Worm (Caenorhabditis elegans): ENCODE measurements around the gene spe-36.

spe-36 gene

DNA sequence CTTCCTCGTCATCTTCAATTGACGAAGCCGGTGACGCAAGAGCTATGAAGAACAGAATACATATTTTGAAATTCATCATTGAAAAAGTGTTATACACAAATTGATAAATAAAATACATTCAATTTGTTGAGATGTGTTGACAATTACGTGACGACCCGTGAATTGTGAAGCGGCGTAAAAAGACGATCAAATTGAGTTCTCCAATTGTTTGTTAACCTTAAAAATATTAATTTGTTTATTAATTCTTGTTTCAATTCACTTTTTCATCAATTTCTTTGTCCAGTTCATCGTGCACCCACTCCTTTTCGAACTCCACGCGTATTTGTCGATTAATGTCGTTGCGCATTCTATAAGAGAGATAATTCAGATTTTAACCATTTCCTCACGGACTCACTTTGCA is at the start of gene spe-36:
TSS of gene spe-36 (minus strand) at position 101 of the 400 bp plus-strand sequence.
- TF ChIP-seq T22C8.4 (GFP tag; IDR thresholded peaks at IDR 0.05) (no peak), cog-1 (tag; optimal IDR thresholded peaks at IDR 0.05) (no peak), ref-1 (GFP tag; conservative IDR thresholded peaks at IDR 0.05) (no peak), ztf-23 (GFP tag; IDR thresholded peaks at IDR 0.05) (no peak), tab-1 (GFP tag; IDR thresholded peaks at IDR 0.05) (no peak), flt-1 (GFP tag; IDR thresholded peaks at IDR 0.05) (no peak), klf-2 (GFP tag; conservative IDR thresholded peaks at IDR 0.05) (no peak), ztf-29 (GFP tag; IDR thresholded peaks at IDR 0.05) (no peak), med-1 (GFP tag; optimal IDR thresholded peaks at IDR 0.05; ENCODE audit: insufficient read depth) (no peak)

ce11 chrIV:11641802-11642201 is 49.7 kb upstream of the spe-36 start, which contains the start of gene ZK809.1:
ZK809.1 (plus strand) TSS chrIV:11642102.
- TF ChIP-seq ztf-23 (GFP tag; IDR thresholded peaks at IDR 0.05) (no peak), tab-1 (GFP tag; IDR thresholded peaks at IDR 0.05) (no peak), ref-1 (GFP tag; conservative IDR thresholded peaks at IDR 0.05) (no peak), flt-1 (GFP tag; IDR thresholded peaks at IDR 0.05) (no peak), klf-2 (GFP tag; conservative IDR thresholded peaks at IDR 0.05) (no peak), cog-1 (tag; optimal IDR thresholded peaks at IDR 0.05) (no peak), med-1 (GFP tag; optimal IDR thresholded peaks at IDR 0.05; ENCODE audit: insufficient read depth) (no peak)

DNA sequence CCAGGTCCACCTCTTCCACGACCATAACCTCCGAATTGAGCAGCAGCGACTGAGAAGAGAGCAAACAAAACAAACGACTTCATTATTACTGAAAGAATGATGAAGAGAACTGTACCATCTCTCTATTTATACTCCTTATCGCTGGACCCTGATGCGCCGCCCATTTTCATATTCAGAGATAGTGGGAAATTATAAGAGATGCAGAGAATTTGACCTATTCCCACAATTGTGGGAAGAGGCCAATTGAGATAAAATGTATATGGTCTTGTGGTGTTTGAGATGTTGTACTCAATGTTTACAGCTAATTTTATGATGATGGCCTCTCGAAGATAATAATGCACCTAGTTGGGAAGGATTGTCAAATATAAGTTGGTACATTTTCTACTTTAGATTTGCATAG is 48.9 kb upstream of the spe-36 start, which contains the start of gene ttr-50:
TSS of gene ttr-50 (minus strand) at position 101 of the 400 bp plus-strand sequence.
- TF ChIP-seq T22C8.4 (GFP tag; IDR thresholded peaks at IDR 0.05) (no peak), klf-2 (GFP tag; conservative IDR thresholded peaks at IDR 0.05) (no peak), ztf-23 (GFP tag; IDR thresholded peaks at IDR 0.05) (no peak), med-1 (GFP tag; optimal IDR thresholded peaks at IDR 0.05; ENCODE audit: insufficient read depth) (no peak), tab-1 (GFP tag; IDR thresholded peaks at IDR 0.05) (no peak), cog-1 (tag; optimal IDR thresholded peaks at IDR 0.05) (no peak), flt-1 (GFP tag; IDR thresholded peaks at IDR 0.05) (no peak), ztf-29 (GFP tag; IDR thresholded peaks at IDR 0.05) (no peak), ref-1 (GFP tag; conservative IDR thresholded peaks at IDR 0.05) (no peak)

DNA sequence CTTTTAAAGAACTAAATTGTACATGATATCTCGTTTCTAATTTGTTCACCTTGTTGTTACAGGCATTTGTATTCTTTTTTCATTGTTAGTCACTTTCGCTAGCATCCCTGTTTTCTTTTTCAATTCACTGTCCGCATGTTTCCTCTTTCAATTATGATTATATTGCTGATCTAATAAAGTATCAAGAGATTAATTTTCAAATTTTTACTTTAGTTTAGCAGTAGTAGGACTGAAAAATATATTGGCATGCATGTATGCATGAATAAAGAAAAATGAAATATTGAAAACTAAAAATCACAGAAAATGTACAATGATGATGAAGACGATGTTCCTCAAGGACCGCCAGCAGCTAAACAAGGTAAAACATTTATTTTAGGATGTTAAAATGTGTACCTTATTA is 46.0 kb upstream of the spe-36 start, which contains the start of gene rbm-17:
TSS of gene rbm-17 (plus strand) at position 301 of the 400 bp plus-strand sequence.
- TF ChIP-seq flt-1 (GFP tag; IDR thresholded peaks at IDR 0.05) (no peak), med-1 (GFP tag; optimal IDR thresholded peaks at IDR 0.05; ENCODE audit: insufficient read depth) (no peak), ref-1 (GFP tag; conservative IDR thresholded peaks at IDR 0.05) (no peak), ztf-23 (GFP tag; IDR thresholded peaks at IDR 0.05) (no peak), ztf-29 (GFP tag; IDR thresholded peaks at IDR 0.05) (no peak), klf-2 (GFP tag; conservative IDR thresholded peaks at IDR 0.05) (no peak), T22C8.4 (GFP tag; IDR thresholded peaks at IDR 0.05) (no peak), tab-1 (GFP tag; IDR thresholded peaks at IDR 0.05) (no peak), cog-1 (tag; optimal IDR thresholded peaks at IDR 0.05) (no peak)

ce11 chrIV:11636409-11636723 is 44.3 kb upstream of the spe-36 start, which contains the start of gene F58B3.6:
F58B3.6 (plus strand) TSS chrIV:11636648.
- TF ChIP-seq T22C8.4 (GFP tag; IDR thresholded peaks at IDR 0.05) (no peak), flt-1 (GFP tag; IDR thresholded peaks at IDR 0.05) (no peak), ztf-29 (GFP tag; IDR thresholded peaks at IDR 0.05) (no peak), med-1 (GFP tag; optimal IDR thresholded peaks at IDR 0.05; ENCODE audit: insufficient read depth) (no peak), ztf-23 (GFP tag; IDR thresholded peaks at IDR 0.05) (no peak), klf-2 (GFP tag; conservative IDR thresholded peaks at IDR 0.05) (no peak), cog-1 (tag; optimal IDR thresholded peaks at IDR 0.05) (no peak), ref-1 (GFP tag; conservative IDR thresholded peaks at IDR 0.05) (no peak), tab-1 (GFP tag; IDR thresholded peaks at IDR 0.05) (no peak)

DNA sequence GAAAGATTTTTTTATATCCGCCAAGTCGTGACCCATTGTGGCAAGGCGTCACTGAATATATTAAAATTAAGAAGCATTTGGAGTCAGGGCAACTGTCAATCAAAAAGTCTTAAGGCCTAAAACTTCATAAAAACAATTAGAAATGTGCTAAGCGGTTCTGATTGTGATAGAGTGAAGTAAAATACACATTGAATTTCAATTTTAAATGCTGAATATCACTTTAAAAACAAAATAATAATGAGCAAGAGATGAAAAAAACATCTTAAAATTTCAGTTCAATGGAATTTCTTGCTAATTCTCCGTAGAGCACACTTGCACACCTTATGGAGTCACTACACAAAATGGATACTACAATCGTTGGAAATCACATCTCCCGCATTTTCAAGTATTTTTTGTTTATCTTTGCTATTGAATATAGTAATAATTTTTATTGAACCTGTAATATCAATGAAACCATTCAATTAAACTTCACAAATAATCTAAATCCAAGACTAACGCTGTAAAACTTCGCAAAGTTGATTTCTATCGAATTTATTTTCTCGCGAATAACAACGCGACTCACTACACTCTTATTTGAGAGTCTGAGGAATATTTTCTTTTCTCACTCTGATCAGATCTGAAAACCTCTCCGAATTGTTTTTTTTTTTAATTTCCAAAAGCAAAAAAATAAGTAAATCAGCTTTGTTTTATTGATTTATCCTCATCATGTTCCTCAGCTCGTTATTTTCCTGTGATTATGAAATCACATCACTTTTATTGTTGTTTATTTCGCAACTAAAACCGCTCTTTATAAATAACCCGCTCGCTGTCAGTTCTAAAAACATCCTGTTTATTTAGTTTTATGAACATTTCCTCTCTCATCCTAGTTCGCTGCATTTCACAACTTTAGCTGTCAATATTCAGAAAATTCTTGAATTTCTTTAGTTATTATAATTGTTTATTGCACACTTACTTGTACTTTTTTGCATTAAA is 43.7 kb upstream of the spe-36 start, which contains the start of gene mars-1:
TSS of gene mars-1 (minus strand) at position 51 of the 972 bp plus-strand sequence.
- TF ChIP-seq T22C8.4 (GFP tag; IDR thresholded peaks at IDR 0.05) = no peak
- no peak for TF ChIP-seq klf-2 (GFP tag; conservative IDR thresholded peaks at IDR 0.05)
- TF ChIP-seq ref-1 (GFP tag; conservative IDR thresholded peaks at IDR 0.05) = no peak
- TF ChIP-seq med-1 (GFP tag; optimal IDR thresholded peaks at IDR 0.05; ENCODE audit: insufficient read depth) = no peak
- no peak for TF ChIP-seq ztf-29 (GFP tag; IDR thresholded peaks at IDR 0.05)
- peak; percentile 81 for TF ChIP-seq flt-1 (GFP tag; IDR thresholded peaks at IDR 0.05)
- no peak for TF ChIP-seq cog-1 (tag; optimal IDR thresholded peaks at IDR 0.05)
- peak; percentile 52; the same call in 1 of the 2 replicates for TF ChIP-seq ztf-23 (GFP tag; IDR thresholded peaks at IDR 0.05)
- no peak for TF ChIP-seq tab-1 (GFP tag; IDR thresholded peaks at IDR 0.05)

ce11 chrIV:11631750-11632149 is 39.7 kb upstream of the spe-36 start, which contains the start of gene F58B3.4:
F58B3.4 (minus strand) TSS chrIV:11631850.
- TF ChIP-seq klf-2 (GFP tag; conservative IDR thresholded peaks at IDR 0.05) (no peak), ztf-23 (GFP tag; IDR thresholded peaks at IDR 0.05) (no peak), ref-1 (GFP tag; conservative IDR thresholded peaks at IDR 0.05) (no peak)

DNA sequence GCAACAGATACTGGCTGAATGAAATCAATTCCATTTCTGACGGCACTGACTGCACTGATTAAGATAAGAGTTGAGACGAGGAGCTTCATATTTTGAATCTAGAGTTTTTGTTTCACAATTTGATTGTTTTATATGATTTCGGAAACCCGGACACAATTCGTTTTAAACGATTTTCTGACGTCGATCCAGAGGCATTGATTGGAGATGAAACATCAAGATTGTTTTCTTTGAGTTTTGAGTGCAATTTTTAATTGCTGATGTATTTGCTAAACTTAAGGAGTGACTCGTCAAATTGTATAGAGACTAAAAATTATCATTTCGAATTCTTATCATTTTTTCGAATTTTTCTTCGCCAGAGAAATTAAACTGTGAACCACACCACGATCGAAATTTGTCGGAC is 35.8 kb upstream of the spe-36 start, which contains the start of gene lys-6:
TSS of gene lys-6 (minus strand) at position 101 of the 400 bp plus-strand sequence.
- no peak for TF ChIP-seq T22C8.4 (GFP tag; IDR thresholded peaks at IDR 0.05)
- TF ChIP-seq flt-1 (GFP tag; IDR thresholded peaks at IDR 0.05) = no peak
- TF ChIP-seq med-1 (GFP tag; optimal IDR thresholded peaks at IDR 0.05; ENCODE audit: insufficient read depth) = no peak
- TF ChIP-seq tab-1 (GFP tag; IDR thresholded peaks at IDR 0.05) = no peak
- no peak for TF ChIP-seq ztf-29 (GFP tag; IDR thresholded peaks at IDR 0.05)
- TF ChIP-seq ztf-23 (GFP tag; IDR thresholded peaks at IDR 0.05) = no peak
- no peak for TF ChIP-seq ref-1 (GFP tag; conservative IDR thresholded peaks at IDR 0.05)
- TF ChIP-seq klf-2 (GFP tag; conservative IDR thresholded peaks at IDR 0.05) = no peak
- TF ChIP-seq cog-1 (tag; optimal IDR thresholded peaks at IDR 0.05) = no peak

ce11 chrIV:11625482-11625881 is 33.4 kb upstream of the spe-36 start, which contains the start of gene lys-5:
lys-5 (minus strand) TSS chrIV:11625582.
- TF ChIP-seq tab-1 (GFP tag; IDR thresholded peaks at IDR 0.05) (no peak), klf-2 (GFP tag; conservative IDR thresholded peaks at IDR 0.05) (no peak), ztf-23 (GFP tag; IDR thresholded peaks at IDR 0.05) (no peak), ztf-29 (GFP tag; IDR thresholded peaks at IDR 0.05) (no peak), flt-1 (GFP tag; IDR thresholded peaks at IDR 0.05) (no peak), med-1 (GFP tag; optimal IDR thresholded peaks at IDR 0.05; ENCODE audit: insufficient read depth) (no peak), cog-1 (tag; optimal IDR thresholded peaks at IDR 0.05) (no peak), ref-1 (GFP tag; conservative IDR thresholded peaks at IDR 0.05) (no peak), T22C8.4 (GFP tag; IDR thresholded peaks at IDR 0.05) (no peak)

Data from whole organism, midembryonic.